Worm (Caenorhabditis elegans) whole organism, L3 larva: ENCODE data around the gene scyl-1.

Experiments used
- jun-1 ChIP-seq: fragments of 150-350 bp; optimal IDR thresholded peaks from 2 replicates; lab custom pipeline; 2014; ENCODE audit warnings: missing biosample characterization, missing genetic modification reagents, missing genetic modification characterization
- nhr-12 ChIP-seq: fragments of 150-350 bp; optimal IDR thresholded peaks from 2 replicates; lab custom pipeline; 2014; ENCODE audit warnings: missing biosample characterization, missing genetic modification characterization
- nhr-23 ChIP-seq: fragments of 150-350 bp; optimal IDR thresholded peaks from 2 replicates; lab custom pipeline; 2014; ENCODE audit warnings: missing biosample characterization, missing genetic modification reagents, missing genetic modification characterization
- nhr-237 ChIP-seq: fragments of 150-350 bp; optimal IDR thresholded peaks from 2 replicates; lab custom pipeline; 2014; ENCODE audit warnings: missing biosample characterization, missing genetic modification characterization
- nhr-25 ChIP-seq: sonication (generic microtip); optimal IDR thresholded peaks from 2 replicates; lab custom pipeline; 2017; ENCODE audit warnings: missing biosample characterization, missing genetic modification characterization
- nhr-76 ChIP-seq: fragments of 150-350 bp; sonication (generic microtip); optimal IDR thresholded peaks from 5 replicates; lab custom pipeline; 2014; ENCODE audit warnings: missing biosample characterization, missing genetic modification characterization
- skn-1 ChIP-seq: fragments of 150-350 bp; optimal IDR thresholded peaks from 2 replicates; lab custom pipeline; 2014; ENCODE audit warnings: missing biosample characterization, missing genetic modification characterization
- snpc-4 ChIP-seq: fragments of 150-350 bp; optimal IDR thresholded peaks from 2 replicates; lab custom pipeline; 2014; ENCODE audit warnings: missing biosample characterization, missing genetic modification characterization

DNA sequence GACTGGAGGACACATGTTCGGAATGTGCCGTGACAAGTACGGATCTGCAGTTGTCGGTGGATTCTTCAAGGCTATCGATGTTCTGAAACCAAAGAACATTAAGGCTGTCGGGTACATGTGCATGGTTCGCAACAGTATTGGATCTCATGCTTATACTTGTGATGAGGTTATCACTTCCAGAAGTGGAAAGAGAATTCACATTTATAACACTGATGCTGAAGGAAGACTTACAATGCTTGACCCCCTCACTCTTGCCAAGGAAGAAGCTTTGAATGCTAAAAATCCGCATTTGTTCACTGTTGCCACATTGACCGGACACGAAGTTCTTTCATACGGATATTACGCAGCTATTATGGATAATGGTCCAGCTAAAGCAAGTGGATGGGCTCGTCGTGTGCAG is 3.5 kb upstream of the scyl-1 start:
- TF ChIP-seq nhr-23 (tag; lab: Kevin White, UChicago) (no peak), nhr-25 (tag; lab: Kevin White, UChicago) (no peak), nhr-76 (tag; lab: Kevin White, UChicago) (no peak), nhr-237 (tag; lab: Kevin White, UChicago) (no peak), snpc-4 (no peak), skn-1 (no peak), nhr-12 (tag; lab: Kevin White, UChicago) (no peak), jun-1 (tag; lab: Kevin White, UChicago) (no peak)
